Fruit fly (Drosophila melanogaster) S2 (cell line): Measurements from ENCODE around the gene Pp4-19C.

ENCODE experiments used
- CG8478 ChIP-seq: fragments of >200 bp; optimal IDR thresholded peaks from 2 replicates; lab custom pipeline; 2018
- CTCF ChIP-seq, 2 experiments: fragments of >200 bp; optimal IDR thresholded peaks; 2 replicates each; lab custom pipeline; 2018

DNA sequence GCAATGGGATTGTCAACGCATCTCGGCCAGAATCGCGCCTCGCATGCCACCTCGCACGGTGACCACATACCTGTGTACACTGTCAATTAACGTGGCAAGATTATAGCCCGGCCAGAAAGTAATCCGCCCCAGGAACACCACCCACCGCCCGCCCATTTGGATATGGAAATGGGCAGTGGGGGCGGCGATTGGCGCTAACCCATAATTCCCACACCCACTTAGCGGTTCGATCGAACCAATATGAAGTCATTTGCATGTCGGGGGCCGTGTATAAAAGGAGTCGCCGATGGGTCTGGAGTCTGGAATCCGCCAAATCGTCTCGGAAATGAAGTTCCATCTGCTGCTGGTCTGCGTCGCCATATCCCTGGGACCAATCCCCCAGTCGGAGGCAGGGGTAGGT, 8.4 kb downstream of the Pp4-19C start, which contains the start of gene Obp19a:
- no peak for TF ChIP-seq CTCF (optimal IDR thresholded peaks at IDR 0.05; lab: Kevin White, UChicago)
- no peak for TF ChIP-seq CG8478 (lab: Kevin White, UChicago)
